Fruit fly (Drosophila melanogaster) whole organism, embryonic: ENCODE data around the gene CG43116.

ENCODE experiments used
- Abd-B ChIP-seq: fragments of 200-800 bp; sonication (Bioruptor generic); optimal IDR thresholded peaks from 2 replicates; lab custom pipeline; 2018; ENCODE audit warnings: missing biosample characterization, mild to moderate bottlenecking, missing genetic modification characterization, moderate library complexity
- Bgb ChIP-seq: fragments of 200-800 bp; sonication (Bioruptor generic); IDR thresholded peaks from 2 replicates; pipeline ENCODE4 v1.3.6; 2022; ENCODE audit warnings: missing biosample characterization, missing genetic modification characterization; ENCODE audit not compliant: partially characterized antibody
- CG10209 ChIP-seq: fragments of 200-800 bp; sonication (Bioruptor generic); optimal IDR thresholded peaks from 3 replicates; lab custom pipeline; 2017; ENCODE audit warnings: missing biosample characterization, mild to moderate bottlenecking, missing genetic modification characterization, missing genetic modification reagents
- CG10431 ChIP-seq: fragments of 200-800 bp; sonication (Bioruptor generic); optimal IDR thresholded peaks from 3 replicates; lab custom pipeline; 2018; ENCODE audit warnings: missing biosample characterization, mild to moderate bottlenecking, missing genetic modification characterization
- CG10959 ChIP-seq: fragments of 200-800 bp; sonication (Bioruptor generic); IDR thresholded peaks from 2 replicates; pipeline ENCODE4 v1.3.6; 2022; ENCODE audit warnings: missing biosample characterization, missing genetic modification characterization
- CG11093 ChIP-seq: fragments of 200-800 bp; sonication (Bioruptor generic); IDR thresholded peaks from 3 replicates; pipeline ENCODE4 v1.3.6; 2022; ENCODE audit warnings: missing biosample characterization, missing genetic modification characterization
- CG11398 ChIP-seq: fragments of 200-800 bp; sonication (Bioruptor generic); optimal IDR thresholded peaks from 2 replicates; lab custom pipeline; 2016; ENCODE audit warnings: missing biosample characterization, missing genetic modification characterization
- CG11695 ChIP-seq: fragments of 200-800 bp; sonication (Bioruptor generic); IDR thresholded peaks from 3 replicates; pipeline ENCODE4 v1.3.6; 2022; ENCODE audit warnings: missing biosample characterization, missing genetic modification characterization
- CG11723 ChIP-seq: fragments of 200-800 bp; sonication (Bioruptor generic); optimal IDR thresholded peaks from 2 replicates; lab custom pipeline; 2017; ENCODE audit warnings: missing biosample characterization, mild to moderate bottlenecking, missing genetic modification characterization
- CG12659 ChIP-seq: fragments of 200-800 bp; sonication (Bioruptor generic); optimal IDR thresholded peaks from 3 replicates; lab custom pipeline; 2017; ENCODE audit warnings: mild to moderate bottlenecking, missing biosample characterization, missing genetic modification reagents, missing genetic modification characterization
- CG12744 ChIP-seq: fragments of 200-800 bp; sonication (Bioruptor generic); optimal IDR thresholded peaks from 2 replicates; lab custom pipeline; 2016; ENCODE audit warnings: missing biosample characterization, missing genetic modification characterization
- CG1529 ChIP-seq: fragments of 200-800 bp; sonication (Bioruptor generic); optimal IDR thresholded peaks from 3 replicates; lab custom pipeline; 2018; ENCODE audit warnings: missing biosample characterization, missing genetic modification characterization
- CG15479 ChIP-seq: fragments of 200-800 bp; sonication (Bioruptor generic); optimal IDR thresholded peaks from 3 replicates; lab custom pipeline; 2019; ENCODE audit warnings: missing biosample characterization, mild to moderate bottlenecking, missing genetic modification characterization, moderate library complexity
- CG15696 ChIP-seq: fragments of 200-800 bp; sonication (Bioruptor generic); optimal IDR thresholded peaks from 2 replicates; lab custom pipeline; 2019; ENCODE audit warnings: missing biosample characterization, mild to moderate bottlenecking, missing genetic modification characterization, moderate library complexity
- CG18011 ChIP-seq: fragments of 200-800 bp; sonication (Bioruptor generic); optimal IDR thresholded peaks from 2 replicates; lab custom pipeline; 2017; ENCODE audit warnings: missing biosample characterization, missing genetic modification characterization, mild to moderate bottlenecking, moderate library complexity, missing genotype
- CG2199 ChIP-seq: fragments of 200-800 bp; sonication (Bioruptor generic); IDR thresholded peaks from 3 replicates; pipeline ENCODE4 v1.3.6; 2022; ENCODE audit warnings: missing biosample characterization, missing genetic modification characterization
- CG2712 ChIP-seq: fragments of 200-800 bp; optimal IDR thresholded peaks from 3 replicates; lab custom pipeline; 2019; ENCODE audit warnings: missing biosample characterization, mild to moderate bottlenecking, missing genetic modification characterization, moderate library complexity
- CG2875 ChIP-seq: fragments of 200-800 bp; sonication (Bioruptor generic); optimal IDR thresholded peaks from 2 replicates; lab custom pipeline; 2017; ENCODE audit warnings: missing biosample characterization, mild to moderate bottlenecking, missing genetic modification characterization, missing genetic modification reagents
- CG2889 ChIP-seq: fragments of 200-800 bp; sonication (Bioruptor generic); IDR thresholded peaks from 3 replicates; pipeline ENCODE4 v1.3.6; 2022; ENCODE audit warnings: missing biosample characterization, missing genetic modification characterization
- CG32772 ChIP-seq: fragments of 200-800 bp; sonication (Bioruptor generic); IDR thresholded peaks from 2 replicates; pipeline ENCODE4 v1.3.6; 2022; ENCODE audit warnings: missing biosample characterization, missing genetic modification characterization
- CG3407 ChIP-seq: fragments of 200-800 bp; sonication (Bioruptor generic); optimal IDR thresholded peaks from 2 replicates; lab custom pipeline; 2018; ENCODE audit warnings: missing biosample characterization, mild to moderate bottlenecking, missing genetic modification characterization
- CG3838 ChIP-seq: fragments of 200-800 bp; sonication (Bioruptor generic); optimal IDR thresholded peaks from 3 replicates; lab custom pipeline; 2016; ENCODE audit warnings: missing biosample characterization, missing genetic modification characterization
- CG4404 ChIP-seq: fragments of 200-800 bp; sonication (Bioruptor generic); IDR thresholded peaks from 2 replicates; pipeline ENCODE4 v1.3.6; 2022; ENCODE audit warnings: missing biosample characterization, missing genetic modification characterization
- CG4820 ChIP-seq: fragments of 200-800 bp; sonication (Bioruptor generic); optimal IDR thresholded peaks from 3 replicates; lab custom pipeline; 2016; ENCODE audit warnings: missing biosample characterization, missing genetic modification characterization
- CG4854 ChIP-seq: fragments of 200-800 bp; sonication (Bioruptor generic); optimal IDR thresholded peaks from 2 replicates; lab custom pipeline; 2016; ENCODE audit warnings: missing biosample characterization, missing genetic modification characterization, inconsistent platforms
- CG7357 ChIP-seq: fragments of 200-800 bp; sonication (Bioruptor generic); IDR thresholded peaks from 3 replicates; pipeline ENCODE4 v1.3.6; 2022; ENCODE audit warnings: missing biosample characterization, missing genetic modification characterization
- CG7372 ChIP-seq: fragments of 200-800 bp; sonication (Bioruptor generic); IDR thresholded peaks from 2 replicates; pipeline ENCODE4 v1.3.6; 2022; ENCODE audit warnings: missing biosample characterization, missing genetic modification characterization
- CG9437 ChIP-seq: fragments of 200-800 bp; sonication (Bioruptor generic); optimal IDR thresholded peaks from 2 replicates; lab custom pipeline; 2018; ENCODE audit warnings: missing biosample characterization, mild to moderate bottlenecking, missing genetic modification characterization
- ERR ChIP-seq: fragments of 200-800 bp; sonication (Bioruptor generic); optimal IDR thresholded peaks from 2 replicates; lab custom pipeline; 2016; ENCODE audit warnings: missing biosample characterization, missing genetic modification characterization
- GATAe ChIP-seq: fragments of 200-800 bp; sonication (Bioruptor generic); conservative IDR thresholded peaks from 2 replicates; pipeline ENCODE4 v1.3.6; 2022; ENCODE audit warnings: missing biosample characterization, missing genetic modification characterization
- H2.0 ChIP-seq: fragments of 200-800 bp; sonication (Bioruptor generic); IDR thresholded peaks from 2 replicates; pipeline ENCODE4 v1.3.6; 2022; ENCODE audit warnings: missing biosample characterization, missing genetic modification characterization
- HLHmδ ChIP-seq: fragments of 200-800 bp; sonication (Bioruptor generic); optimal IDR thresholded peaks from 2 replicates; lab custom pipeline; 2018; ENCODE audit warnings: missing biosample characterization, mild to moderate bottlenecking, missing genetic modification characterization, moderate library complexity
- HmgZ ChIP-seq: fragments of 200-800 bp; sonication (Bioruptor generic); optimal IDR thresholded peaks from 2 replicates; lab custom pipeline; 2018; ENCODE audit warnings: missing biosample characterization, mild to moderate bottlenecking, missing genetic modification characterization
- Hr3 ChIP-seq: fragments of 200-800 bp; sonication (Bioruptor generic); optimal IDR thresholded peaks from 3 replicates; lab custom pipeline; 2016; ENCODE audit warnings: missing biosample characterization, missing genetic modification characterization
- Hr39 ChIP-seq: fragments of >200 bp; optimal IDR thresholded peaks from 2 replicates; lab custom pipeline; 2017
- Hr78 ChIP-seq, 2 experiments: fragments of 200-800 bp in 1 of 2; fragments of >200 bp in 1 of 2; sonication (Bioruptor generic) in 1 of 2; optimal IDR thresholded peaks; 2 replicates each; lab custom pipeline; 2017 to 2019; ENCODE audit warnings: missing biosample characterization in 2 of 2, missing genetic modification characterization in 2 of 2, mild to moderate bottlenecking in 1 of 2, moderate library complexity in 1 of 2
- Lhr ChIP-seq: fragments of 200-800 bp; sonication (Bioruptor generic); optimal IDR thresholded peaks from 3 replicates; lab custom pipeline; 2017; ENCODE audit warnings: mild to moderate bottlenecking, missing biosample characterization, missing genetic modification reagents, missing genetic modification characterization
- Myb ChIP-seq: fragments of 200-800 bp; sonication (Bioruptor generic); optimal IDR thresholded peaks from 2 replicates; lab custom pipeline; 2016; ENCODE audit warnings: missing biosample characterization, missing genetic modification characterization
- Side ChIP-seq: fragments of 200-800 bp; sonication (Bioruptor generic); optimal IDR thresholded peaks from 2 replicates; lab custom pipeline; 2016; ENCODE audit warnings: missing biosample characterization, missing genetic modification characterization
- al ChIP-seq: fragments of 200-800 bp; sonication (Bioruptor generic); IDR thresholded peaks from 2 replicates; pipeline ENCODE4 v1.3.6; 2022; ENCODE audit warnings: missing biosample characterization, missing genetic modification characterization
- bab2 ChIP-seq: fragments of 200-800 bp; sonication (Bioruptor generic); optimal IDR thresholded peaks from 2 replicates; lab custom pipeline; 2016; ENCODE audit warnings: missing biosample characterization, missing genetic modification characterization
- bowl ChIP-seq: fragments of 200-800 bp; sonication (Bioruptor generic); IDR thresholded peaks from 2 replicates; pipeline ENCODE4 v1.3.6; 2022; ENCODE audit warnings: missing biosample characterization, missing genetic modification characterization
- dmrt11E ChIP-seq: fragments of 200-800 bp; sonication (Bioruptor generic); optimal IDR thresholded peaks from 3 replicates; lab custom pipeline; 2018; ENCODE audit warnings: missing biosample characterization, mild to moderate bottlenecking, missing genetic modification characterization, moderate library complexity
- fru ChIP-seq: fragments of >200 bp; optimal IDR thresholded peaks from 2 replicates; lab custom pipeline; 2017
- h ChIP-seq: fragments of >200 bp; optimal IDR thresholded peaks from 2 replicates; lab custom pipeline; 2017
- hth ChIP-seq: fragments of >200 bp; optimal IDR thresholded peaks from 2 replicates; lab custom pipeline; 2017; ENCODE audit warnings: inconsistent platforms
- nerfin-2 ChIP-seq: fragments of 200-800 bp; sonication (Bioruptor generic); IDR thresholded peaks from 2 replicates; pipeline ENCODE4 v1.3.6; 2022; ENCODE audit warnings: missing biosample characterization, missing genetic modification characterization; ENCODE audit not compliant: partially characterized antibody
- pros ChIP-seq: fragments of 200-800 bp; sonication (Bioruptor generic); optimal IDR thresholded peaks from 3 replicates; lab custom pipeline; 2019; ENCODE audit warnings: missing biosample characterization, mild to moderate bottlenecking, missing genetic modification characterization, moderate library complexity
- sima ChIP-seq: fragments of 200-800 bp; sonication (Bioruptor generic); optimal IDR thresholded peaks from 2 replicates; lab custom pipeline; 2016; ENCODE audit warnings: missing biosample characterization, missing genetic modification characterization
- tap ChIP-seq: fragments of 200-800 bp; optimal IDR thresholded peaks from 3 replicates; lab custom pipeline; 2019; ENCODE audit warnings: missing biosample characterization, mild to moderate bottlenecking, missing genetic modification characterization, moderate library complexity
- twi ChIP-seq: fragments of 200-800 bp; optimal IDR thresholded peaks from 2 replicates; lab custom pipeline; 2019; ENCODE audit warnings: missing biosample characterization, mild to moderate bottlenecking, missing genetic modification characterization, moderate library complexity
- zen ChIP-seq: fragments of 200-800 bp; sonication (Bioruptor generic); optimal IDR thresholded peaks from 3 replicates; lab custom pipeline; 2018; ENCODE audit warnings: missing biosample characterization, mild to moderate bottlenecking, missing genetic modification characterization, moderate library complexity
- zfh1 ChIP-seq: fragments of 200-800 bp; sonication (Bioruptor generic); IDR thresholded peaks from 3 replicates; pipeline ENCODE4 v1.3.6; 2022; ENCODE audit warnings: missing biosample characterization, missing genetic modification characterization

Gene CG43116

dm6 chr3R:26030562-26030961 lies 33.8 kb upstream of the CG43116 start (continued):
- TF ChIP-seq Hr3 (GFP tag; lab: Kevin White, UChicago) (no peak), CG7372 (GFP tag; lab: Robert Waterston, UW) (no peak), CG12744 (GFP tag; lab: Kevin White, UChicago) (no peak), CG11723 (GFP tag; lab: Kevin White, UChicago) (no peak), nerfin-2 (no peak), zfh1 (no peak), HmgZ (tag; lab: Kevin White, UChicago) (no peak), al (GFP tag; lab: Robert Waterston, UW) (no peak), CG4820 (GFP tag; lab: Kevin White, UChicago) (no peak), CG11093 (GFP tag; lab: Robert Waterston, UW) (no peak), sima (GFP tag; lab: Kevin White, UChicago) (no peak), HLHmδ (peak; percentile 80), bowl (GFP tag; lab: Robert Waterston, UW) (no peak), CG2712 (no peak), Abd-B (GFP tag; lab: Kevin White, UChicago) (no peak), CG12659 (GFP tag; lab: Kevin White, UChicago) (no peak), Hr39 (lab: Kevin White, UChicago) (no peak), ERR (GFP tag; lab: Kevin White, UChicago) (no peak), CG11695 (GFP tag; lab: Robert Waterston, UW) (no peak), CG10209 (GFP tag; lab: Kevin White, UChicago) (peak; percentile 89), tap (no peak), Side (GFP tag; lab: Kevin White, UChicago) (no peak), Myb (GFP tag; lab: Kevin White, UChicago) (no peak), GATAe (GFP tag; lab: Robert Waterston, UW) (no peak), CG3838 (no peak), CG10431 (GFP tag; lab: Kevin White, UChicago) (no peak), CG7357 (GFP tag; lab: Robert Waterston, UW) (no peak), CG1529 (GFP tag; lab: Kevin White, UChicago) (no peak), CG4854 (GFP tag; lab: Kevin White, UChicago) (no peak), Bgb (GFP tag; lab: Robert Waterston, UW) (no peak), dmrt11E (tag; lab: Kevin White, UChicago) (no peak), CG2875 (GFP tag; lab: Kevin White, UChicago) (no peak), CG9437 (no peak), H2.0 (no peak), CG2889 (no peak), CG4404 (no peak), CG15479 (peak; percentile 93), CG32772 (GFP tag; lab: Robert Waterston, UW) (no peak), CG10959 (GFP tag; lab: Robert Waterston, UW) (no peak), Lhr (GFP tag; lab: Kevin White, UChicago) (no peak), pros (GFP tag; lab: Kevin White, UChicago) (peak; percentile 75), fru (lab: Kevin White, UChicago) (peak; percentile 63), h (no peak), hth (lab: Kevin White, UChicago) (peak; percentile 66), CG18011 (GFP tag; lab: Kevin White, UChicago) (no peak), CG11398 (GFP tag; lab: Kevin White, UChicago) (no peak), twi (tag; lab: Kevin White, UChicago) (peak; percentile 79), CG15696 (tag; lab: Kevin White, UChicago) (no peak), CG3407 (GFP tag; lab: Kevin White, UChicago) (no peak), Hr78 (GFP tag; optimal IDR thresholded peaks at IDR 0.05; lab: Kevin White, UChicago) (no peak), zen (tag; lab: Kevin White, UChicago) (peak; percentile 97), bab2 (GFP tag; lab: Kevin White, UChicago) (no peak), CG2199 (GFP tag; lab: Robert Waterston, UW) (peak; percentile 57; the same call in 1 of the 3 replicates)
